Fruit fly (Drosophila melanogaster): ENCODE data around the gene SWIP.
A peak's percentile ranks its signal among the peaks of the same experiment; 100 is the strongest.

dm6 chrX:16279340-16279941 lies 34.1 kb upstream of the SWIP start:
- TF ChIP-seq Oaz (GFP tag; IDR thresholded peaks at IDR 0.05) = peak; percentile 29; the same call in 1 of the 2 replicates
- peak; percentile 50 for TF ChIP-seq salm (tag; optimal IDR thresholded peaks at IDR 0.05)
- TF ChIP-seq CG16813 (GFP tag; IDR thresholded peaks at IDR 0.05; ENCODE audit: partially characterized antibody) = peak; percentile 56; the same call in 2 of the 3 replicates
- TF ChIP-seq CHES-1-like (GFP tag; optimal IDR thresholded peaks at IDR 0.05) = peak; percentile 62
- TF ChIP-seq Nf-YB (GFP tag; optimal IDR thresholded peaks at IDR 0.05) = peak; percentile 5
- peak; percentile 68 for TF ChIP-seq NK7.1 (GFP tag; optimal IDR thresholded peaks at IDR 0.05)
- TF ChIP-seq Camta (GFP tag; optimal IDR thresholded peaks at IDR 0.05) = peak; percentile 87
- no peak for TF ChIP-seq ac (GFP tag; optimal IDR thresholded peaks at IDR 0.05)
